Fruit fly (Drosophila melanogaster): ENCODE data around the gene CG5276.

Gene CG5276

DNA sequence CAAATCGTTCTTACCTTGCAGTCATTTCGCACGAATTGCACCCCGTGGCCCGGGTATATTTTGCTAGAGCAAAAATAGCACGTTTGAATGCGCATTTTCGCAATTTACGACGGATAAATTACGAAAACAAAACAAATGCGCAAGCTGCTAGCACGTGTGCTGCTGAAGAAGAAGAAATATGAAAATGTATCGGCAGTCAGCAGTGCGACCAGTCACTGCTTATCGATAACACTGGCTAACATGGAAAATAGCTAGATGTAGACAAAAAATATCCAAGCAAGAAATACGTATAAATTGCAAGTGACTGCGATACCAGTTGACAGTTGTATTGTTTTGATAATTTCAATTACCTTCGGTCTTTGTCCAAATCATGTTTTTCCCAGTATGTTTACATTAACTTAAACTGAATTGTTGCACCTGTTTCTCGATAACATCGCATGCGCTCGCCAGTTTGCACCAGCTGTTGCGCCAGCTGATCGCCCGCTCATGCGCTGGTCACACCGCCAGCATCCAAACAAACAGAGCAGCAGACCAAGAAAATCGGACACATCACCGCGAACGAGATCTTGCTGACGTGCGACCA lies at the start of gene CG5276, which contains the start of gene RpL24-like:
TSS of gene CG5276 (plus strand) at position 344 of the 583 bp plus-strand sequence.
TSS of gene RpL24-like (minus strand) at position 188 of the 583 bp plus-strand sequence.
- no peak for TF ChIP-seq noc (tag; optimal IDR thresholded peaks at IDR 0.05)

DNA sequence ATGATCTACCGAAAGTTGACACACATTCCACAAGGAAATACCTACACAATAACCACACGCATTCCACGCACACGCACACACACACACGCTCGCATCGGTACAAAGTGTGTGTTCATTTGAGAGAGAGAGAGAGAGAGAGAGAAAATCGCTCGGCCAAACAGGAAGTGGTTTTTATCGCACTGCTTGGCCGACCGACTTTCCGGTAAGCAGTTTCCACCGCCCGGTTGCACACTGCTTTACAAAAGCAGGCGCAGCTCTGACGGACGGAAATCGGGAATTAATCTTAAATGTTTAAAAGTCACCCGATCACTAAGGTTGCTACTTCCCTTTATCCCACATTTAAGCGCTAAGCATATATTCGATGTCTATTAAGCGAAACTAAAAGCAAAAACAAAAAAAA lies 38.7 kb upstream of the CG5276 start:
- no peak for TF ChIP-seq noc (tag; optimal IDR thresholded peaks at IDR 0.05)

DNA sequence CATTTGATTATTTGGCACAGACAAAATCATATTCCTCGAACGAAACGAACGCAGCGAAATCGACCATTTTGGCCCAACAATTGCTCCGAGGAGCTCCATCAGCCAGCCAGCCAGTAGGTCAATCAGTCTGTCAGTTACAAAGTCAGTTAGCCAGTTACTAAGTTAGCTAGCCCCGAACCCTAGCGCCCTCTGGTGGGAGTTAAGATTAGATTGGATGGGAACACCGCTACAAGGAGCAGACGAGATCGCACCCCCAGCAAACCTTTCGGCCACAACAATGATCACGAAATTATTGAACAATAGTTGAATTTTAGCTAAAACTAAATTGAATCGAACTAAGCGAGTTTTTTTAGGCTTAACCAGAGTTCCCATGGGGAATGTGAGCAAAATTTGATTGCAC lies 37.6 kb upstream of the CG5276 start:
- TF ChIP-seq noc (tag; optimal IDR thresholded peaks at IDR 0.05): no peak

DNA sequence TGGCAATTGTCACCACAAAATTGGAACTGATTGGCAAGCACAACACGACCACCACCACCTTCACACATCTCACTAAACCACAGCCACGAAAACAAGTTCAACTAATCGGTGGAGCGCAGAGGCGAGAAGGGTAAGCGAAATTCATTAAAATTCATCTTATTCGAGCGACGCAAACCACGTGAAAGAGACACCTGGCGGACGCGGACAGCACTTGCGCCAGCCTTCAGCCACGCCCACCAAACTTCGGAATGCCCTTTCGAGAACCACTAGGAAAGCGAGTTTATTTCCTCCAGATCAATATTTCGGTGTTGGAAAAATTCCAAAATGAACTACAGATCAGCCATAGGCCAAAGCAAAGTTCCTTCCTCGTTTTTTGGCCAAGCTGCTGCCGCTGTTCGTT lies 36.0 kb upstream of the CG5276 start:
- TF ChIP-seq noc (tag; optimal IDR thresholded peaks at IDR 0.05): no peak

DNA sequence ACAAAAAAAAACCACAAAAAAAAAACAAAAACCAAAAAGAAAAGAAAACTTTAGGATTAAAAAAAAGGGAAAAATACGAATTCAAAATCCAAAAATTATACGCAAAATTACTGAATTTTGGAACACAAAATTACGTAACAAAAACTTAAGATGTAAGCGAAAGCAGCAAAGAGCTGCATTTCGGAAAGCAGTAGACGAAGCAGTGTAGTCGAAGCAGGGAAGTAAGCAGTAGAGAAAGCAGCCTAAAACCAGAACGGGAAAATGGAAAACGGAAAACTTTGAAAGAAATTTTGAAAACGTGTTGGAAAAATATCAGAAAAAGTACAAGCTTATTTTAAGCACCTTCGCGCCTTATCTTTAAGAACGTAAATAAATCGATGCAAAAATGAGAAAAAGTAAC lies 28.6 kb upstream of the CG5276 start:
- no peak for TF ChIP-seq noc (tag; optimal IDR thresholded peaks at IDR 0.05)

DNA sequence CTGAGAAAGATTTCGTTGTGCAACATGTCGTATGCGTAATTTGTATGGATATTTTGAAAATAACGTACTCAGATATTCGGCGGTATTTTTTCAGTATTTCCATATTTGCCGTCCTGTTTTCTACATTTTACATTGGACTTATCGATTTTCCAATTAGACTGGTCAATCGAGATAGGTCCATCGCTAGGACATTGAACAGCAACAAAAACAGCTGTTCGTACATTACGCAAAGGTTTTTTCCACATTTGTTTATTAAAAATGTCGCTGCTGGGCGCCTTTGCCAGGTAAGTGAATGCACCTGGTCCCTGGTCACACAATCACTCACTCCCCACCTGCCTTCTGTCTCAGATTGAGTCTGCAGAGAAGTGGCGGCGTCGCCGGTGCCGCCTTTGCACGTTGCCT lies 23.8 kb upstream of the CG5276 start, which contains the start of gene mRpL40:
TSS of gene mRpL40 (plus strand) at position 186 of the 402 bp plus-strand sequence.
- no peak for TF ChIP-seq noc (tag; optimal IDR thresholded peaks at IDR 0.05)

DNA sequence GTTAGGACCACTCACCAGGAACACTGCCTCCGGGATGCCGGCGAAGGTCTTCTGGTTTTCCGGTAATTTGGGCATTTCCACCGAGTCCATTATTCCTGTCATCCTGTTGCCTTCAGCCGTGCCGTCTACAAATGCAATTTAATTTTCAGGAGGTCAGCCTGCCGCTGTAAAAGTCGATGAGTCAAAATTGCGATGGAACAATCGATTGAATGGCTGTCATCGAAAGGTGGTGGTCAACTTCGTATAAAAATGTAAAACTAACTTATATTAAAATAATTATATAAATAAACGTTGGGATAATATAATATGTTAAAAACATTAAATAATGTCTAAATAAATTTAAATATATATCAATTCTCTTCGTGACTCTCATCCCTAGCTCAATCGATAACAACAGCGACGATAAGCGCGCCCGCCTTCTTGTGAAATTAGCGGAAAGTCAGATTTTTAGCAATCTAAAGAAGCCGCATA lies 21.8 kb upstream of the CG5276 start, which contains the start of the genes mgr and Irbp:
TSS of gene mgr (minus strand) at position 209 of the 471 bp plus-strand sequence.
TSS of gene Irbp (plus strand) at position 381 of the 471 bp plus-strand sequence.
- TF ChIP-seq noc (tag; optimal IDR thresholded peaks at IDR 0.05): peak; percentile 92

DNA sequence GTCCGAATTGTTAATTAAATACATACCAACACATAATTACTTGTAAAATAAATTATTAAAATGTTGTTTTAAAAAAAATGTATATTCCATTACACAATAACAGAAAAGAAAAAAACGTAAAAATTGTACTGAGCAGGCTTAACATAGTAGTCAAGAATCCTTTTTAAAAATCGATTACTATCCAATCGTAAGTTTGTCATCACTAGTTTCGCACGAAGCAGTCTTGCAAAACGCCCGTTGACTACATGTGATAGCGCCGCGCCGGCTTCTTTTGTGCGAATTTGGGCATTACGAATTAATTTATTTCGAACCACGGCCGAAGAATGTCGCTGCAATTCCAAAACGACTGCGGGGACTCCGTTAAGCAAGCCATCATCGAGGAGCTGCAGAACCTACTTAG lies 19.2 kb upstream of the CG5276 start, which contains the start of gene Ipo9:
TSS of gene Ipo9 (plus strand) at position 152 of the 400 bp plus-strand sequence.
- TF ChIP-seq noc (tag; optimal IDR thresholded peaks at IDR 0.05): no peak

DNA sequence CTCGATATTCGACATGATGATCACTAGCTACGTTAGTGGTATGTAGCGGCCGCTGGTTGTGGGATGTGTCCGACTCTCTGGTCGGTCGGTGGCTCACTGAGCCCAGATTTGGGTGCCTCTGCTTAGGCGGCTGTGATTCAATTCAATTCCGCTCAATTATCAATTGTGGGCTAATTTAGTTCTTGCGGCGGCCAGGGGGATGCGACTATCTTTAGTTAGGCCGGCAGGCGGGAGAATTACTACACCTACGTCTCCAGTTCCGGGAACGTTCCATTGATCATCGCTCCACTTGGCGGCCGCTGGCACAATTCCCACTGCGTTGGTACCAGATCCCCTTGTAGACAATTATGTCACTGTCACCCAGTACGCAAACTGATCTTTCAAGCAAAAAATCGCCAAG lies 13.0 kb upstream of the CG5276 start, which contains the start of the genes bumpel and CG45676:
TSS of gene bumpel (minus strand) at position 101 of the 400 bp plus-strand sequence.
TSS of gene CG45676 (plus strand) at position 318 of the 400 bp plus-strand sequence.
- no peak for TF ChIP-seq noc (tag; optimal IDR thresholded peaks at IDR 0.05)

DNA sequence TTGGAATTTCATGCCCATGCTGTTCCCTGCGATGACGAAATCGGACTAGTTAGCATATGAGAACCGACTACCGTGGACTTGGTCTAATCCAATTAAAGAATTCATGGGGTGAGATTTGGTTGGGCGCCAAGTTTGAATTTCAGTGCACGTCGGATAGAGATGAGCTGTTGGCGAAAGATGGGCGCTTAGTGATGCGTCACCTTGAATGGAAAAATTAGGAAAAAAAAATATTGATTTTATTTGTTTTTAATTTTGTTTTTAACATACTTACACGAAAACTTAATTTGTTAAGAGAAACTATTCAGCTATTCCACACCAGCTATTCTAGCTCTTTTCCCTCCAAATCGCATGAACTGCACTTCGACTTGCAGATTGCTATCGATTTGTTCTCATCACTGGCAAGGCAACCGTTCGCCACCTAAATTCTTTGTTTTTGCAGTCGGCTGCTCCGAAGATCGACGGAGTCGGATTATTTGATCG lies 9.9 kb upstream of the CG5276 start, which contains the start of the genes ninaG and Sptz:
TSS of gene ninaG (minus strand) at position 51 of the 480 bp plus-strand sequence.
TSS of gene Sptz (plus strand) at position 450 of the 480 bp plus-strand sequence.
- TF ChIP-seq noc (tag; optimal IDR thresholded peaks at IDR 0.05): peak; percentile 81

DNA sequence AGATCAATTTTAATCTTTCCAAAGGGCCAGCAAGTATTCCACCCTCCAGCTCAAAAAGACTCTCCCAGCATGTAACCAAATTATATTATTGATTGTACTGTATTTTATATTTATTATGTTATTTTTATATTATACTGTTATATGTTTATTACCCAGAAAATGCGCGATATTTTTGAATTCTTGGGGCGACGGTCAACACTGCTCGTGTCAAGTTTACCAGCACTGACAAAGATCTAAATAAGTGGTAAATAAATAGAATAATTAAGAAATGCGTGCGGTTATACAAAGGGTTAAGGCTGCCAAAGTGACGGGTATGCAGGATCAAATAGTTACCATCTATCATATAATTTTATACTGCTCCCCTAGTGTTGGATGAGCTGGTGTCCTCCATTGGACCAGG lies 1.7 kb upstream of the CG5276 start, which contains the start of gene Dtd:
TSS of gene Dtd (plus strand) at position 248 of the 400 bp plus-strand sequence.
- no peak for TF ChIP-seq noc (tag; optimal IDR thresholded peaks at IDR 0.05)

DNA sequence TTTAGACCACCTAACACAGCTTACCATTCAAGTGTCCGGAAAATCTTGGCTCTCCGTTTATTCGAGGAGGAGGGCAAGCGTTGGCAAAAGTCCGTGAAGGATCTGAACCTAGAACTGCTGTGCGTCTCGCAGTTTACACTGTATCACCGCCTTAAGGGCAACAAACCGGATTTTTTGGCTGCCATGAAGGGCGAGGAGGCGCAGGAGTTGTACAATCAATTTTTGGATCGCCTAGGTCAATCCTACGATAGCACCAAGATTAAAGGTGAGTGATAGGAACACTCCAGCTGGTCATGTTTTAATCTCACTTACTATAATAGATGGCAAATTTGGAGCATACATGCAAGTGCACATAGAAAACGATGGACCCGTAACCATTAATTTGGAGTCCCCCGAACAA lies 1.2 kb upstream of the CG5276 start:
- no peak for TF ChIP-seq noc (tag; optimal IDR thresholded peaks at IDR 0.05)

DNA sequence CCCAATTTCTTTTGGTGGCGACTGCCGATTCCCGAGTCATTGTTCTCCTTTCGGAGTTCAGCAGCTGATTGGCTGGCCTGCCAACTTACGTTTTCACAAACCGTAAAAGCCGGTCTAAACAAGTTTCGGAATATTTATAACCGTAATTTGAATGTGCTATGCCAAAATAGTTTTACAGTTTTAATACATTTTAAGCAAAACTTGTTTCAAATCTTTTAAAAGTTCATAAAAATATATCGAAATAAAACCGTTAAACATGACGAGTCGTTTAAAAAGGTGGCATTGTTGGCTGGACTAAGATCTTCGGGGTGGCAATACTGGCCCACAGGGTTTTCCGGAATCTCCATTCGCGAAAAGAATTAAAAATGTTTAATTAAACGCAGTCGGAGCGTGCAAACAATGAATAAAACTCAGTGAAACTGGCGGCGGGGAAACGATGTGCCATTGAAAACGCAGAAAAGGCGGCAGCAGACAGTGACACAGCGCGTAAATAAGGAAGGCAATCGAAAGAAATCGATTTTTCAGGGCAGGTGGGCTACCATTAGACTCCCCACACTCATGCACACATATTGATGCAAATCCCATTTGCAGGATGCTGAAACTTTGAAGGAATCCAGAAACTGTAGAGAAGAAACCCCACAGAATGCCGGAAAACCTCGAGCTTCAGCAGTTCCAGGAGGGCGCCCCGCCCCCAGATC lies 4.1 kb downstream of the CG5276 start, which contains the start of the genes Exd2 and CG5281:
TSS of gene Exd2 (minus strand) at position 167 of the 698 bp plus-strand sequence.
TSS of gene CG5281 (plus strand) at position 314 of the 698 bp plus-strand sequence.
- no peak for TF ChIP-seq noc (tag; optimal IDR thresholded peaks at IDR 0.05)

DNA sequence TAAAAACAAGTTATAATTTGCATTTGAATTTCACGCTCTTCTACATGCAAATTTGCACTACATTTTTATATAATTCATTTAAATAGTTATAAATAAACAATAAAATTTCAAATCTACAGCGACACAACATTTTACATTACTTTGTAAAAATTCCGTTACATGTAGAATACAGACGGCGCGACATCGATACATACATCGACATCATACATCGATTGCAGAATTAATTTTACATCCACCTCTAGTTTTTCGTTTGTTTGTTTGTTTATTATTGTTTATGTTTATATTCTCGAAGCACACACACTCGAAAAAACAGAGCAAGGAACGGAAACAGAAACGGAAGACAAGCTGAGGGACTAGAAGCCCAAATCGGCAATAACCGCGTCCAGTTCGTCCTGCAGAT lies 6.0 kb downstream of the CG5276 start, which contains the start of gene CG17230:
TSS of gene CG17230 (plus strand) at position 258 of the 400 bp plus-strand sequence.
- TF ChIP-seq noc (tag; optimal IDR thresholded peaks at IDR 0.05): no peak

DNA sequence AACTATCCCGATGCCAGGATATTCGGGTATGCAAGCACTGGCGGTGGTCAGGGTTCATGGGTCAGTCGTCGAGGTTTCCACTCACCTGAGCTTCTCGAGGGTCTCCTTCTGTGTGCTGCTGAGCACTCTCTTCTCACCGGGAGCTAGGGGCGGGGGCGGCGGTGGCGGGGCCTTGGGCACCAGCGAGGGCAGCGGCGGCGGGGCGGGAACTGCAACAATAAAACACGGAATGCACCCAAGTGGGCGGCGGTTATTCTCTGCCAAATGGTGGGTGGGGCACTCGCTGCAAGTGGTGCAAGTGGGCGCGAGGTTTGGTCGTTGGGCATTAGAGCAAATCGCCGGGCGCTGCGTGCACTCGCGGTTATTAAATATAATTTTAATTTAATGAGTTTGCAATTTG lies 9.5 kb downstream of the CG5276 start:
- TF ChIP-seq noc (tag; optimal IDR thresholded peaks at IDR 0.05): no peak

DNA sequence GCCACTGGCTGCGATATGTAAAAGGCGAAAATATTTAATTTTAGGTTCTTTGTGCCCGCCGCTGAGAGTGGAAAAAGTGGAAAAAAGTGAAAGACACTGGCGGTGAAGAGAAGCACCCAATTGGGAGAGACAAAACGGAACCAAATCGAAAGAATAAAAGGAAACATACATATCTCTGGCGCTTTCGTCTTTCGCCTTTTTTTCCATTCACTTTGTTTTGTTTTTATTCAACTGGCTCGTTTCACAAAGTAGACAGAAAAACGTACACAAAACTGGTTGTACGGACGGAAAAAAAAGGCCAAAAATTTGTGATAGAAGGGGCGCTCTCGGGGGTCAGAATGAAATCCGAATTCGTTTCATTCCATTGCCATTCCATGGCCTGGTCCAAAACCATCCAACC lies 18.1 kb downstream of the CG5276 start:
- TF ChIP-seq noc (tag; optimal IDR thresholded peaks at IDR 0.05): no peak

Data from whole organism, larva.